Worm (Caenorhabditis elegans) whole organism, early embryonic: ENCODE measurements around the gene zipt-17.

Source experiments
- B0310.2 ChIP-seq: sonication (generic microtip); optimal IDR thresholded peaks from 2 replicates; lab custom pipeline; 2016; ENCODE audit warnings: mild to moderate bottlenecking, missing genetic modification characterization, missing compliant biosample characterization
- F13C5.2 ChIP-seq: sonication (generic microtip); optimal IDR thresholded peaks from 2 replicates; lab custom pipeline; 2017; ENCODE audit warnings: mild to moderate bottlenecking, missing genetic modification characterization, inconsistent platforms, missing compliant biosample characterization
- aly-1 ChIP-seq: sonication (generic microtip); optimal IDR thresholded peaks from 2 replicates; lab custom pipeline; 2016; ENCODE audit warnings: missing genetic modification characterization, missing compliant biosample characterization
- ama-1 ChIP-seq: fragments of 150-350 bp; optimal IDR thresholded peaks from 2 replicates; lab custom pipeline; 2014
- ceh-13 ChIP-seq: fragments of 200-800 bp; sonication (Bioruptor generic); optimal IDR thresholded peaks from 2 replicates; lab custom pipeline; 2018; ENCODE audit warnings: mild to moderate bottlenecking, missing genetic modification characterization, missing compliant biosample characterization
- ceh-36 ChIP-seq: sonication (generic microtip); optimal IDR thresholded peaks from 2 replicates; lab custom pipeline; 2016; ENCODE audit warnings: missing genetic modification characterization, inconsistent platforms, missing compliant biosample characterization
- ets-7 ChIP-seq: sonication (generic microtip); optimal IDR thresholded peaks from 2 replicates; lab custom pipeline; 2016; ENCODE audit warnings: missing genotype, missing genetic modification characterization, missing compliant biosample characterization
- flt-1 ChIP-seq: fragments of 200-800 bp; sonication (Bioruptor generic); IDR thresholded peaks from 2 replicates; pipeline ENCODE4 v1.3.6; 2022; ENCODE audit warnings: missing genetic modification characterization, missing compliant biosample characterization
- hmbx-1 ChIP-seq: sonication (generic microtip); optimal IDR thresholded peaks from 2 replicates; lab custom pipeline; 2016; ENCODE audit warnings: mild to moderate bottlenecking, missing genetic modification characterization, missing compliant biosample characterization
- hmg-4 ChIP-seq: fragments of 200-800 bp; sonication (Bioruptor generic); optimal IDR thresholded peaks from 2 replicates; lab custom pipeline; 2018; ENCODE audit warnings: mild to moderate bottlenecking, missing genetic modification characterization, missing compliant biosample characterization
- hnd-1 ChIP-seq: sonication (generic microtip); optimal IDR thresholded peaks from 2 replicates; lab custom pipeline; 2016; ENCODE audit warnings: missing genetic modification characterization, missing compliant biosample characterization
- pes-1 ChIP-seq: fragments of 200-800 bp; sonication (Bioruptor generic); IDR thresholded peaks from 2 replicates; pipeline ENCODE4 v1.3.6; 2022; ENCODE audit warnings: missing genetic modification reagents, missing genetic modification characterization, missing compliant biosample characterization
- scrt-1 ChIP-seq: fragments of 200-800 bp; sonication (Bioruptor generic); IDR thresholded peaks from 2 replicates; pipeline ENCODE4 v1.3.6; 2022; ENCODE audit warnings: missing genetic modification characterization, missing compliant biosample characterization
- sea-1 ChIP-seq: fragments of 200-800 bp; sonication (Bioruptor generic); conservative IDR thresholded peaks from 2 replicates; pipeline ENCODE4 v1.3.6; 2022; ENCODE audit warnings: missing genetic modification characterization, missing compliant biosample characterization
- tbx-11 ChIP-seq: fragments of 200-800 bp; sonication (Bioruptor generic); IDR thresholded peaks from 2 replicates; pipeline ENCODE4 v1.3.6; 2022; ENCODE audit warnings: missing genetic modification characterization, missing compliant biosample characterization
- tbx-37 ChIP-seq: fragments of 200-800 bp; sonication (Bioruptor generic); conservative IDR thresholded peaks from 2 replicates; pipeline ENCODE4 v1.3.6; 2022; ENCODE audit warnings: missing genetic modification reagents, missing genetic modification characterization, missing compliant biosample characterization
- tra-4 ChIP-seq: sonication (generic microtip); optimal IDR thresholded peaks from 2 replicates; lab custom pipeline; 2017; ENCODE audit warnings: missing genetic modification characterization, missing compliant biosample characterization

Gene zipt-17

ce11 chrIV:17395910-17396309 is 28.7 kb upstream of the zipt-17 start, which contains the start of gene sru-15:
sru-15 (plus strand) TSS chrIV:17396210.
- TF ChIP-seq hmg-4 (GFP tag; lab: Kevin White, UChicago) (no peak), ceh-13 (GFP tag; lab: Kevin White, UChicago) (no peak), B0310.2 (tag; lab: Kevin White, UChicago) (no peak), ama-1 (lab: Kevin White, UChicago) (no peak), pes-1 (GFP tag; lab: Robert Waterston, UW) (no peak), sea-1 (no peak)

ce11 chrIV:17387442-17387967 is 20.3 kb upstream of the zipt-17 start, which contains the start of gene T02D1.8:
T02D1.8 (minus strand) TSS chrIV:17387492.
- TF ChIP-seq ets-7 (tag; lab: Kevin White, UChicago) = no peak

- no peak for TF ChIP-seq ceh-36 (tag; lab: Kevin White, UChicago)
- TF ChIP-seq tra-4 = no peak
- TF ChIP-seq hmg-4 (GFP tag; lab: Kevin White, UChicago) = no peak
- TF ChIP-seq ceh-13 (GFP tag; lab: Kevin White, UChicago) = no peak
- no peak for TF ChIP-seq hmbx-1 (tag; lab: Kevin White, UChicago)
- TF ChIP-seq F13C5.2 = no peak
- TF ChIP-seq tbx-37 (GFP tag; lab: Robert Waterston, UW) = no peak
- no peak for TF ChIP-seq scrt-1 (GFP tag; lab: Robert Waterston, UW)
- no peak for TF ChIP-seq B0310.2 (tag; lab: Kevin White, UChicago)
- no peak for TF ChIP-seq flt-1 (GFP tag; lab: Robert Waterston, UW)
- no peak for TF ChIP-seq ets-7 (tag; lab: Kevin White, UChicago)
- no peak for TF ChIP-seq tbx-11 (GFP tag; lab: Robert Waterston, UW)
- no peak for TF ChIP-seq ama-1 (lab: Kevin White, UChicago)
- no peak for TF ChIP-seq pes-1 (GFP tag; lab: Robert Waterston, UW)
- TF ChIP-seq sea-1 = no peak
- TF ChIP-seq hnd-1 (tag; lab: Kevin White, UChicago) = no peak
- no peak for TF ChIP-seq aly-1
Measured at ce11 chrIV:17383046-17383445, 15.9 kb upstream of the zipt-17 start, which contains the start of gene C30H6.12. C30H6.12 (plus strand) TSS chrIV:17383346.

- TF ChIP-seq ceh-13 (GFP tag; lab: Kevin White, UChicago) (no peak), pes-1 (GFP tag; lab: Robert Waterston, UW) (no peak), ceh-36 (tag; lab: Kevin White, UChicago) (no peak), hmbx-1 (tag; lab: Kevin White, UChicago) (no peak), sea-1 (no peak), scrt-1 (GFP tag; lab: Robert Waterston, UW) (no peak), flt-1 (GFP tag; lab: Robert Waterston, UW) (no peak), ama-1 (lab: Kevin White, UChicago) (no peak), F13C5.2 (no peak), hmg-4 (GFP tag; lab: Kevin White, UChicago) (no peak), aly-1 (no peak), ets-7 (tag; lab: Kevin White, UChicago) (no peak), B0310.2 (tag; lab: Kevin White, UChicago) (no peak), tra-4 (no peak), tbx-11 (GFP tag; lab: Robert Waterston, UW) (no peak), hnd-1 (tag; lab: Kevin White, UChicago) (no peak)
Measured at ce11 chrIV:17382029-17382428, 14.8 kb upstream of the zipt-17 start, which contains the start of gene C30H6.8. C30H6.8 (plus strand) TSS chrIV:17382329.

- TF ChIP-seq F13C5.2 = peak; percentile 32
- no peak for TF ChIP-seq aly-1
- TF ChIP-seq tra-4 = no peak
- TF ChIP-seq hnd-1 (tag; lab: Kevin White, UChicago) = no peak
Measured at ce11 chrIV:17380061-17380680, 13.0 kb upstream of the zipt-17 start, which contains the start of the genes C30H6.9 and dlat-2. C30H6.9 (minus strand) TSS chrIV:17380170. dlat-2 (plus strand) TSS chrIV:17380626.

ce11 chrIV:17376127-17376526 is 8.9 kb upstream of the zipt-17 start, which contains the start of gene haf-1:
haf-1 (plus strand) TSS chrIV:17376427.
- TF ChIP-seq hmg-4 (GFP tag; lab: Kevin White, UChicago) (no peak), B0310.2 (tag; lab: Kevin White, UChicago) (no peak), F13C5.2 (no peak), ama-1 (lab: Kevin White, UChicago) (no peak), sea-1 (no peak), flt-1 (GFP tag; lab: Robert Waterston, UW) (no peak), ets-7 (tag; lab: Kevin White, UChicago) (no peak), aly-1 (no peak), scrt-1 (GFP tag; lab: Robert Waterston, UW) (no peak), tbx-11 (GFP tag; lab: Robert Waterston, UW) (no peak), ceh-13 (GFP tag; lab: Kevin White, UChicago) (no peak), tbx-37 (GFP tag; lab: Robert Waterston, UW) (no peak), pes-1 (GFP tag; lab: Robert Waterston, UW) (no peak), tra-4 (no peak), ceh-36 (tag; lab: Kevin White, UChicago) (no peak)

ce11 chrIV:17371469-17371868 is 4.3 kb upstream of the zipt-17 start, which contains the start of gene C30H6.5:
C30H6.5 (plus strand) TSS chrIV:17371769.
- TF ChIP-seq B0310.2 (tag; lab: Kevin White, UChicago) = no peak
- TF ChIP-seq tra-4 = no peak

ce11 chrIV:17368292-17368691 is 1.1 kb upstream of the zipt-17 start, which contains the start of gene trh-1:
trh-1 (plus strand) TSS chrIV:17368592.
- TF ChIP-seq hmg-4 (GFP tag; lab: Kevin White, UChicago) (no peak), hnd-1 (tag; lab: Kevin White, UChicago) (no peak), F13C5.2 (no peak), hmbx-1 (tag; lab: Kevin White, UChicago) (no peak), aly-1 (no peak), flt-1 (GFP tag; lab: Robert Waterston, UW) (no peak), B0310.2 (tag; lab: Kevin White, UChicago) (no peak), ceh-13 (GFP tag; lab: Kevin White, UChicago) (no peak), sea-1 (no peak), ceh-36 (tag; lab: Kevin White, UChicago) (no peak), tra-4 (no peak), pes-1 (GFP tag; lab: Robert Waterston, UW) (no peak), tbx-11 (GFP tag; lab: Robert Waterston, UW) (no peak), ama-1 (lab: Kevin White, UChicago) (no peak), ets-7 (tag; lab: Kevin White, UChicago) (no peak), scrt-1 (GFP tag; lab: Robert Waterston, UW) (no peak), tbx-37 (GFP tag; lab: Robert Waterston, UW) (no peak)
